Worm (Caenorhabditis elegans): ENCODE results near the gene F13D12.10.

The F13D12.10 gene

ce11 chrII:11728545-11729105 lies 15.0 kb downstream of the F13D12.10 start, which contains the start of gene alh-8 (continued):
- TF ChIP-seq nhr-48 (tag; optimal IDR thresholded peaks at IDR 0.05) (peak; percentile 52), mxl-3 (GFP tag; optimal IDR thresholded peaks at IDR 0.05) (peak; percentile 96), nhr-42 (GFP tag; IDR thresholded peaks at IDR 0.05) (no peak), ceh-62 (tag; optimal IDR thresholded peaks at IDR 0.05) (no peak), hif-1 (tag; optimal IDR thresholded peaks at IDR 0.05) (peak in 1 of 2 experiments; percentile 73), mdl-1 (tag; optimal IDR thresholded peaks at IDR 0.05) (peak; percentile 84 to 98), ztf-11 (tag; optimal IDR thresholded peaks at IDR 0.05) (no peak), gei-8 (GFP tag; optimal IDR thresholded peaks at IDR 0.05) (no peak), T26A8.4 (GFP tag; IDR thresholded peaks at IDR 0.05) (0 out of 2 replicates have a peak, but pooled peaks have one; percentile 10), mes-2 (tag; optimal IDR thresholded peaks at IDR 0.05; ENCODE audit: poor library complexity, severe bottlenecking) (peak; percentile 53), T20F7.1 (GFP tag; optimal IDR thresholded peaks at IDR 0.05) (peak; percentile 70), lir-3 (tag; optimal IDR thresholded peaks at IDR 0.05) (no peak), ces-1 (GFP tag; optimal IDR thresholded peaks at IDR 0.05) (no peak), mdt-29 (GFP tag; IDR thresholded peaks at IDR 0.05) (peak; percentile 72), lin-13 (GFP tag; optimal IDR thresholded peaks at IDR 0.05) (no peak), jun-1 (tag; optimal IDR thresholded peaks at IDR 0.05) (no peak), duxl-1 (tag; optimal IDR thresholded peaks at IDR 0.05; ENCODE audit: poor library complexity) (no peak), pha-4 (GFP tag; IDR thresholded peaks at IDR 0.05) (peak; percentile 56; the same call in 1 of the 2 replicates), pha-4 (tag; optimal IDR thresholded peaks at IDR 0.05) (no peak), arid-1 (GFP tag; conservative IDR thresholded peaks at IDR 0.05) (no peak), lin-1 (GFP tag; IDR thresholded peaks at IDR 0.05) (peak; percentile 19; the same call in 1 of the 2 replicates), Y75B8A.6 (GFP tag; IDR thresholded peaks at IDR 0.05) (0 out of 2 replicates have a peak, but pooled peaks have one; percentile 48), dve-1 (tag; optimal IDR thresholded peaks at IDR 0.05; ENCODE audit: insufficient read depth) (peak; percentile 79), Y48G9A.11 (GFP tag; IDR thresholded peaks at IDR 0.05) (no peak), unc-130 (GFP tag; optimal IDR thresholded peaks at IDR 0.05) (no peak), egl-27 (tag; optimal IDR thresholded peaks at IDR 0.05) (no peak), ceh-44 (GFP tag; IDR thresholded peaks at IDR 0.05) (no peak), nhr-28 (tag; optimal IDR thresholded peaks at IDR 0.05) (peak; percentile 82), dpl-1 (GFP tag; optimal IDR thresholded peaks at IDR 0.05) (peak; percentile 16), Y105C5A.15 (GFP tag; IDR thresholded peaks at IDR 0.05) (no peak), ama-1 (optimal IDR thresholded peaks at IDR 0.05) (peak; percentile 64), nhr-11 (tag; optimal IDR thresholded peaks at IDR 0.05) (peak; percentile 70), vab-7 (GFP tag; IDR thresholded peaks at IDR 0.05) (no peak), madf-9 (GFP tag; conservative IDR thresholded peaks at IDR 0.05) (no peak), dmd-6 (GFP tag; IDR thresholded peaks at IDR 0.05) (peak; percentile 87)

ce11 chrII:11729757-11730535 lies 16.3 kb downstream of the F13D12.10 start:
- TF ChIP-seq unc-62 (GFP tag; optimal IDR thresholded peaks at IDR 0.05 in 1 of 2) (peak in 1 of 2 experiments; percentile 69), unc-62 (tag; optimal IDR thresholded peaks at IDR 0.05) (no peak), ceh-28 (tag; optimal IDR thresholded peaks at IDR 0.05) (no peak), aha-1 (tag) (peak; percentile 96), set-16 (GFP tag; IDR thresholded peaks at IDR 0.05) (peak; percentile 94), D1046.2 (GFP tag; IDR thresholded peaks at IDR 0.05) (0 out of 2 replicates have a peak, but pooled peaks have one; percentile 33)
